Worm (Caenorhabditis elegans): ENCODE measurements around the gene ZK1320.3.

The ZK1320.3 gene

ce11 chrII:9671308-9671707 is 11.1 kb upstream of the ZK1320.3 start, which contains the start of gene ZK1320.7:
Gene ZK1320.7, plus strand, starts transcription at chrII:9671608.
- no peak for TF ChIP-seq ceh-43 (GFP tag; optimal IDR thresholded peaks at IDR 0.05)
- no peak for TF ChIP-seq elt-3 (tag; optimal IDR thresholded peaks at IDR 0.05)
- no peak for TF ChIP-seq flh-1 (GFP tag; optimal IDR thresholded peaks at IDR 0.05)
- no peak for TF ChIP-seq ces-1 (GFP tag; optimal IDR thresholded peaks at IDR 0.05)

- TF ChIP-seq nhr-2 (tag; optimal IDR thresholded peaks at IDR 0.05) (no peak), lsy-2 (tag; optimal IDR thresholded peaks at IDR 0.05) (peak; percentile 53), ces-1 (GFP tag; optimal IDR thresholded peaks at IDR 0.05) (peak; percentile 69), pha-4 (tag; optimal IDR thresholded peaks at IDR 0.05) (peak; percentile 31), ceh-43 (GFP tag; optimal IDR thresholded peaks at IDR 0.05) (no peak)
Observed at ce11 chrII:9668959-9669358, 8.7 kb upstream of the ZK1320.3 start, which contains the start of gene taf-8. Gene taf-8, plus strand, starts transcription at chrII:9669318.

ce11 chrII:9667382-9667781 is 7.2 kb upstream of the ZK1320.3 start, which contains the start of gene ZK1320.11:
Gene ZK1320.11, plus strand, starts transcription at chrII:9667624.
- TF ChIP-seq tbx-8 (GFP tag; optimal IDR thresholded peaks at IDR 0.05) (no peak), pha-4 (tag; optimal IDR thresholded peaks at IDR 0.05) (no peak), ces-1 (GFP tag; optimal IDR thresholded peaks at IDR 0.05) (peak; percentile 55)

- no peak for TF ChIP-seq ceh-43 (GFP tag; optimal IDR thresholded peaks at IDR 0.05)
- no peak for TF ChIP-seq tbx-8 (GFP tag; optimal IDR thresholded peaks at IDR 0.05)
- TF ChIP-seq lin-13 (tag; optimal IDR thresholded peaks at IDR 0.05): no peak
- TF ChIP-seq ceh-39 (tag; optimal IDR thresholded peaks at IDR 0.05): no peak
- no peak for TF ChIP-seq flh-1 (GFP tag; optimal IDR thresholded peaks at IDR 0.05)
- TF ChIP-seq ham-2 (GFP tag; optimal IDR thresholded peaks at IDR 0.05): no peak
- TF ChIP-seq ceh-83 (GFP tag; optimal IDR thresholded peaks at IDR 0.05): no peak
- no peak for TF ChIP-seq drap-1 (GFP tag; optimal IDR thresholded peaks at IDR 0.05)
- no peak for TF ChIP-seq zip-8 (tag; optimal IDR thresholded peaks at IDR 0.05)
- TF ChIP-seq mab-5 (tag; optimal IDR thresholded peaks at IDR 0.05): no peak
- no peak for TF ChIP-seq sem-2 (GFP tag; optimal IDR thresholded peaks at IDR 0.05)
- no peak for TF ChIP-seq unc-39 (tag; optimal IDR thresholded peaks at IDR 0.05)
- no peak for TF ChIP-seq unc-62 (GFP tag; optimal IDR thresholded peaks at IDR 0.05)
- TF ChIP-seq nhr-237 (tag; optimal IDR thresholded peaks at IDR 0.05): no peak
- TF ChIP-seq elt-3 (tag; optimal IDR thresholded peaks at IDR 0.05): no peak
- TF ChIP-seq lin-32 (GFP tag; optimal IDR thresholded peaks at IDR 0.05): no peak
- no peak for TF ChIP-seq nhr-28 (tag; optimal IDR thresholded peaks at IDR 0.05)
Observed at ce11 chrII:9665577-9665976, 5.4 kb upstream of the ZK1320.3 start, which contains the start of gene ZK1320.5. Gene ZK1320.5, minus strand, starts transcription at chrII:9665677.

ce11 chrII:9662797-9663196 is 2.6 kb upstream of the ZK1320.3 start, which contains the start of gene cyp-13A10:
Gene cyp-13A10, minus strand, starts transcription at chrII:9662884.
- TF ChIP-seq ceh-39 (tag; optimal IDR thresholded peaks at IDR 0.05) (no peak), zip-8 (tag; optimal IDR thresholded peaks at IDR 0.05) (peak; percentile 32)

- no peak for TF ChIP-seq ham-2 (GFP tag; optimal IDR thresholded peaks at IDR 0.05)
- no peak for TF ChIP-seq nhr-237 (tag; optimal IDR thresholded peaks at IDR 0.05)
- no peak for TF ChIP-seq mls-2 (tag; optimal IDR thresholded peaks at IDR 0.05)
- TF ChIP-seq blmp-1 (tag; optimal IDR thresholded peaks at IDR 0.05): no peak
- no peak for TF ChIP-seq nhr-12 (tag; optimal IDR thresholded peaks at IDR 0.05)
- no peak for TF ChIP-seq ceh-83 (GFP tag; optimal IDR thresholded peaks at IDR 0.05)
Observed at ce11 chrII:9662160-9662559, 1.9 kb upstream of the ZK1320.3 start.

- TF ChIP-seq mls-2 (tag; optimal IDR thresholded peaks at IDR 0.05) (no peak), ztf-11 (tag; optimal IDR thresholded peaks at IDR 0.05) (no peak), nhr-76 (tag; optimal IDR thresholded peaks at IDR 0.05) (no peak), lin-32 (GFP tag; optimal IDR thresholded peaks at IDR 0.05) (no peak), nhr-237 (tag; optimal IDR thresholded peaks at IDR 0.05) (no peak)
Observed at ce11 chrII:9658915-9659314, 1.3 kb downstream of the ZK1320.3 start, which contains the start of gene ZK1320.2. Gene ZK1320.2, minus strand, starts transcription at chrII:9659002.

- TF ChIP-seq mab-5 (tag; optimal IDR thresholded peaks at IDR 0.05) (no peak), elt-1 (tag; optimal IDR thresholded peaks at IDR 0.05; ENCODE audit: borderline replicate concordance, insufficient read depth) (no peak), ham-2 (GFP tag; optimal IDR thresholded peaks at IDR 0.05) (no peak), elt-3 (tag; optimal IDR thresholded peaks at IDR 0.05) (no peak), mls-2 (tag; optimal IDR thresholded peaks at IDR 0.05) (no peak), zip-8 (tag; optimal IDR thresholded peaks at IDR 0.05) (no peak), ztf-11 (tag; optimal IDR thresholded peaks at IDR 0.05) (no peak), nhr-28 (tag; optimal IDR thresholded peaks at IDR 0.05) (no peak), unc-62 (GFP tag; optimal IDR thresholded peaks at IDR 0.05) (no peak), ceh-39 (tag; optimal IDR thresholded peaks at IDR 0.05) (no peak), nhr-237 (tag; optimal IDR thresholded peaks at IDR 0.05) (no peak), sem-2 (GFP tag; optimal IDR thresholded peaks at IDR 0.05) (no peak), unc-120 (tag; optimal IDR thresholded peaks at IDR 0.05; ENCODE audit: poor library complexity, severe bottlenecking) (no peak), flh-1 (GFP tag; optimal IDR thresholded peaks at IDR 0.05) (no peak)
Observed at ce11 chrII:9656210-9656755, 3.9 kb downstream of the ZK1320.3 start, which contains the start of gene gstk-1. Gene gstk-1, plus strand, starts transcription at chrII:9656705.
